Worm (Caenorhabditis elegans): ENCODE results near the gene swan-2.

The swan-2 gene

ce11 chrV:13768388-13768787, 35.7 kb downstream of the swan-2 start, which contains the start of gene F20G2.3:
Gene F20G2.3, minus strand, starts transcription at chrV:13768488.
- TF ChIP-seq unc-62 (GFP tag; optimal IDR thresholded peaks at IDR 0.05), result no peak

DNA sequence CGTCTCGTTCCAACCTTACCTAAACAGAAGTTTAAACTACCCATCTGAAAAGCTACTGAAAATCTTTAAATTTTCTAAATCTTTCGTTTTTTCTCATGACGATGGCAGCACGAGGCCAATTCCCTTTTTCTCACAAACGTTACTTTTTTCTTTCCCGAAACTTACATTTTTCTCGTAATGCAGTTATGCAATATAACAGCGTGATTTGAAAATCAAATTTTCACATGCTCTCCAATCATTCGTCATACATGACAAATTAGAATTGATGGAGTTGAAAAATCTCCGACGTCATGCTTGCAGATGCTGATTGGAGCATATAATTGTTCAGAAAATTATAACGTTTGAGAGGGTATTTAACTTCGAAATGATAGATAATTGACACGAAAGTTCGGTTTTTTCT, 40.4 kb downstream of the swan-2 start:
- no peak for TF ChIP-seq unc-62 (GFP tag; optimal IDR thresholded peaks at IDR 0.05)

DNA sequence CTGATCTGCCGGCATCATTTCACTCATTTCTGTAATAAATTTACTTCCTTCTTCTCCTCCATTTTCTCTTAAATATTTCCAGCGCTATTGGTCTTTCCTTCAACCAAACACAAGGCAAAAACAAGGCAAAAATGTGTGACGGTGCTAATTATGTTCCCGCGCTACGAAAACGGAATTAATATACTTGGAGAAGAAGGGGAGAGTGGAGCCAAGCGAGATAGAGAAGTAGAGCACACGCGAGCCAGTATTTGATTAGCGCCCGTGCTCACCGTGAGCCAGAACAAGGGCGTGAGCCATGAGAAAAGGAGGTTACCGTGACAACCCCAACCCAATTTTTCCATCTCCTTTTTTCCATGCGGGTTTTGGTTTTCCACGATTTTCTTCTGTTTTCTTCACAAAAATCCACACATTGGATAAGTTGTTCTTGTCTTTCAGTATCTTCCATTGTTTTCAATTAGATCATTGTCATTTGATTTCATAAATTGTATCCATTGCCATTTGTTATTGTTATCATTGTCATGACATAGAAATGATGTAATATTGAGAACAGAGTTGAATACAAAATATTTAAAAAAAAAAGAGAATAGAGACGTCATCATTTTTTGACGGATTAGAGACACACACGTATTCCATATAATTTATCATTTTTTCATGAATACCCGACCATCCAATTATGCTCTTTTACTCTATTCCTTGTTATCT, 41.5 kb downstream of the swan-2 start, which contains the start of gene F20G2.6:
TSS of gene F20G2.6 (plus strand) at position 652 of the 702 bp plus-strand sequence.
- TF ChIP-seq unc-62 (GFP tag; optimal IDR thresholded peaks at IDR 0.05), result no peak

DNA sequence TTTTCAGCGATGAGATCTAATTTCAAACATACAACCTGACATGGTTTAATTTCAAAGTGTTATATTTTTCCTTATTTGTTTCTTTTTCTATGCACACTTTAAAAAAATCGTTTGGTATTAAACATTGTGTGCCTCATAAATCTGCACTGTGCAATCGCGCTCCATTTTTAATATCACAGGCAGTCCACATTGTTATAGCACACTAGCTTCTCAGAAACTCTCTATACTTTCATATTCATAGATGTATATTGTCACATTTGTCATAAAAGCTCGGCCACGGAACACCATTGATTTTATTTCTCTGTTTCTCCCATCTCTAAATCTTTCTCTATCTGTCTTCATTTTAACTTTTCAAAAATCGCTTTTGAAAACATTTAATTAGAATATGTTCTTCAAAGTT, 46.7 kb downstream of the swan-2 start:
- no peak for TF ChIP-seq unc-62 (GFP tag; optimal IDR thresholded peaks at IDR 0.05)

ce11 chrV:13756359-13757091, 47.6 kb downstream of the swan-2 start, which contains the start of gene F20G2.2:
Gene F20G2.2, minus strand, starts transcription at chrV:13756409.
- TF ChIP-seq unc-62 (GFP tag; optimal IDR thresholded peaks at IDR 0.05), result no peak

DNA sequence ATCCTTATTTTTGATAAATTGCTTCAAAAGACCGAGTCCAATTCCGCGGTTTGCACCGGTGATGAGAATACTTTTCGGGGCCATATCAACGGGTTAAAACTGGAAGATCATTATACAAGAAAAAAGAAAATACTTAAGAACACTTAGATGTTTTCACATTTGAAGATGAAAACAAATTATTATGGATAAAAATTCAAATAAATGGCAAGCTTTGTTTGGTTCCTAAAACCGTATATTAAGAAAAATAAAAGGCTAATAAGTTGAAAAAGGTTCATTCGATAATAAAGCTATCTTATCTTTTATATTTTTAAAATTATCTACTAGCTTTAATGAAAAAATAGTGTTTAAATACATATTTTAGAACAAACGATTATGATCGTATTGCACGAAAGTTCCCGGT, 50.6 kb downstream of the swan-2 start, which contains the start of gene F20G2.1:
TSS of gene F20G2.1 (minus strand) at position 101 of the 400 bp plus-strand sequence.
- no peak for TF ChIP-seq unc-62 (GFP tag; optimal IDR thresholded peaks at IDR 0.05)

ce11 chrV:13751811-13752210, 52.3 kb downstream of the swan-2 start, which contains the start of gene cld-9:
Gene cld-9, minus strand, starts transcription at chrV:13751891.
- TF ChIP-seq unc-62 (GFP tag; optimal IDR thresholded peaks at IDR 0.05), result no peak

Measured in whole organism, dauer.